Worm (Caenorhabditis elegans): Measurements from ENCODE around the gene Y37E11AL.12.

ce11 chrIV:3719057-3719456 lies 17.3 kb upstream of the Y37E11AL.12 start, which contains the start of gene Y37E11AM.3:
- TF ChIP-seq him-1 (tag; optimal IDR thresholded peaks at IDR 0.05) (no peak), W03F9.2 (tag; optimal IDR thresholded peaks at IDR 0.05) (no peak)
